Worm (Caenorhabditis elegans) whole organism, L2 larva: ENCODE results near the gene F56C9.6.

ENCODE experiments used
- ZK546.5 ChIP-seq: sonication (generic microtip); optimal IDR thresholded peaks from 2 replicates; lab custom pipeline; 2017; ENCODE audit warnings: missing biosample characterization, missing genetic modification characterization
- blmp-1 ChIP-seq: sonication (generic microtip); optimal IDR thresholded peaks from 2 replicates; lab custom pipeline; 2017; ENCODE audit warnings: missing genetic modification characterization, mild to moderate bottlenecking, missing compliant biosample characterization, antibody characterized with exemption, moderate library complexity; ENCODE audit not compliant: insufficient read depth
- lin-11 ChIP-seq: fragments of 150-350 bp; sonication (generic microtip); optimal IDR thresholded peaks from 2 replicates; lab custom pipeline; 2014; ENCODE audit warnings: missing biosample characterization, missing genetic modification characterization, inconsistent platforms, mixed read lengths
- nhr-12 ChIP-seq: fragments of 150-350 bp; optimal IDR thresholded peaks from 2 replicates; lab custom pipeline; 2014; ENCODE audit warnings: missing biosample characterization, missing genetic modification characterization
- unc-62 ChIP-seq: fragments of 150-350 bp; optimal IDR thresholded peaks from 2 replicates; lab custom pipeline; 2014; ENCODE audit warnings: missing biosample characterization, missing genetic modification reagents, missing genetic modification characterization
- ztf-11 ChIP-seq: sonication (generic microtip); optimal IDR thresholded peaks from 2 replicates; lab custom pipeline; 2017; ENCODE audit warnings: missing biosample characterization, missing genetic modification characterization

- TF ChIP-seq blmp-1 (tag; lab: Kevin White, UChicago) (no peak), ztf-11 (tag; lab: Kevin White, UChicago) (no peak), nhr-12 (tag; lab: Kevin White, UChicago) (no peak), ZK546.5 (no peak), lin-11 (no peak), unc-62 (GFP tag; lab: Kevin White, UChicago) (no peak)
These were observed 6.8 kb upstream of the F56C9.6 start for ce11 chrIII:7317354-7317753.
